Fruit fly (Drosophila melanogaster) whole organism, prepupa: ENCODE results near the gene Fmr1.

Source experiments
- CG11294 ChIP-seq: fragments of 200-800 bp; sonication (Bioruptor generic); IDR thresholded peaks from 2 replicates; pipeline ENCODE4 v1.3.6; 2022; ENCODE audit warnings: missing biosample characterization, missing genetic modification characterization
- CG11762 ChIP-seq: fragments of 200-800 bp; sonication (Bioruptor generic); optimal IDR thresholded peaks from 3 replicates; lab custom pipeline; 2016; ENCODE audit warnings: missing biosample characterization, missing genetic modification characterization; ENCODE audit not compliant: insufficient read depth
- CG6276 ChIP-seq: fragments of 200-800 bp; sonication (Bioruptor generic); optimal IDR thresholded peaks from 2 replicates; lab custom pipeline; 2017; ENCODE audit warnings: missing biosample characterization, mild to moderate bottlenecking, missing genetic modification characterization
- CG6792 ChIP-seq: fragments of 200-800 bp; sonication (Bioruptor generic); optimal IDR thresholded peaks from 3 replicates; lab custom pipeline; 2016; ENCODE audit warnings: missing biosample characterization, missing genetic modification characterization
- Eip75B ChIP-seq: fragments of 200-800 bp; sonication (Bioruptor generic); optimal IDR thresholded peaks from 3 replicates; lab custom pipeline; 2016; ENCODE audit warnings: missing biosample characterization, missing genetic modification characterization
- Ets21C ChIP-seq: fragments of 200-800 bp; sonication (Bioruptor generic); optimal IDR thresholded peaks from 3 replicates; lab custom pipeline; 2016; ENCODE audit warnings: missing biosample characterization, missing genetic modification characterization
- Ets96B ChIP-seq: fragments of 200-800 bp; optimal IDR thresholded peaks from 2 replicates; lab custom pipeline; 2019; ENCODE audit warnings: missing biosample characterization, mild to moderate bottlenecking, missing genetic modification characterization, moderate library complexity
- Gug ChIP-seq: fragments of 200-800 bp; sonication (Bioruptor generic); IDR thresholded peaks from 2 replicates; pipeline ENCODE4 v1.3.6; 2022; ENCODE audit warnings: missing biosample characterization, missing genetic modification characterization
- Hr39 ChIP-seq: fragments of 200-800 bp; sonication (Bioruptor generic); optimal IDR thresholded peaks from 2 replicates; lab custom pipeline; 2016; ENCODE audit warnings: missing biosample characterization, missing genetic modification characterization
- Sox102F ChIP-seq: fragments of 200-800 bp; sonication (Bioruptor generic); optimal IDR thresholded peaks from 2 replicates; lab custom pipeline; 2016; ENCODE audit warnings: missing biosample characterization, mild to moderate bottlenecking, missing genetic modification characterization
- Sox14 ChIP-seq: fragments of 200-800 bp; sonication (Bioruptor generic); optimal IDR thresholded peaks from 3 replicates; lab custom pipeline; 2016; ENCODE audit warnings: missing biosample characterization, missing genetic modification characterization
- acj6 ChIP-seq: fragments of 200-800 bp; sonication (Bioruptor generic); optimal IDR thresholded peaks from 3 replicates; lab custom pipeline; 2016; ENCODE audit warnings: missing biosample characterization, missing genetic modification characterization
- cyc ChIP-seq: fragments of 200-800 bp; sonication (Bioruptor generic); optimal IDR thresholded peaks from 3 replicates; lab custom pipeline; 2016; ENCODE audit warnings: missing biosample characterization, missing genetic modification characterization
- fd85E ChIP-seq: fragments of 200-800 bp; sonication (Bioruptor generic); optimal IDR thresholded peaks from 3 replicates; lab custom pipeline; 2016; ENCODE audit warnings: missing biosample characterization, missing genetic modification characterization

dm6 chr3R:10139649-10140598, 30.0 kb upstream of the Fmr1 start, which contains the start of gene tws:
- TF ChIP-seq cyc (GFP tag; lab: Kevin White, UChicago) = peak; percentile 2
- TF ChIP-seq Sox14 (GFP tag; lab: Kevin White, UChicago) = peak; percentile 58
- TF ChIP-seq acj6 (GFP tag; lab: Kevin White, UChicago) = peak; percentile 52
- TF ChIP-seq Gug (GFP tag; lab: Robert Waterston, UW) = no peak
- no peak for TF ChIP-seq CG11294
- no peak for TF ChIP-seq Ets21C
- TF ChIP-seq Ets96B (tag; lab: Kevin White, UChicago) = peak; percentile 47
- peak; percentile 29 for TF ChIP-seq Eip75B (GFP tag; lab: Kevin White, UChicago)
- TF ChIP-seq CG6276 (GFP tag; lab: Kevin White, UChicago) = peak; percentile 22
- TF ChIP-seq Sox102F (GFP tag; lab: Kevin White, UChicago) = peak; percentile 45
- TF ChIP-seq CG6792 = peak; percentile 6
- TF ChIP-seq Hr39 (GFP tag; lab: Kevin White, UChicago) = peak; percentile 12
- no peak for TF ChIP-seq fd85E
- peak; percentile 2 for TF ChIP-seq CG11762
